Worm (Caenorhabditis elegans) whole organism, L4/young adult: Measurements from ENCODE around the gene srh-291.
A peak's percentile ranks its signal among the peaks of the same experiment; 100 is the strongest.

Experiments
- W03F9.2 ChIP-seq: fragments of 150-350 bp; optimal IDR thresholded peaks from 2 replicates; lab custom pipeline; 2014; ENCODE audit warnings: missing biosample characterization, missing genetic modification characterization
- dao-5 ChIP-seq: sonication (generic microtip); optimal IDR thresholded peaks from 2 replicates; lab custom pipeline; 2016; ENCODE audit warnings: missing genotype, missing genetic modification characterization, moderate library complexity, missing compliant biosample characterization
- him-1 ChIP-seq: sonication (generic microtip); optimal IDR thresholded peaks from 2 replicates; lab custom pipeline; 2016; ENCODE audit warnings: missing genotype, missing genetic modification reagents, missing genetic modification characterization, missing compliant biosample characterization

The srh-291 gene

DNA sequence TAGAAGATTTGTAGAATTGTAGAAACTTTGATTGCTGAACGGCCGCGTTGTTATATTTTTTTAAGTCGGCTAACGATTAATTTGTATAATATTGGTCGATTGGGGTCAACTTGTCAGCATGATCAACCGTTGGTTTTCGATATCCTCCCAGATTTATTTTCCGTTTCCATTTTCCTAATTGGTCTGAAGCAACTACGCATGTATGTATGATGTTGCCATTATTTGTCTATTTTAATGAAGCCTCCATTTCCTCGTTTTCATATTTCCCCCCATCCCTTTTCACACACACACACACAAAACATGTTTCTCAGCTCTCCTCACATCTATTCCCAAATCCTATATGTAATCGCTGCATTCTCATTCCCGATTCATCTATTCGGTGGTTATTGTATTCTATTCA, 4.9 kb upstream of the srh-291 start, which contains the start of gene srh-287:
TSS of gene srh-287 (plus strand) at position 301 of the 400 bp plus-strand sequence.
- TF ChIP-seq W03F9.2 (tag; lab: Kevin White, UChicago) (no peak), him-1 (tag; lab: Kevin White, UChicago) (no peak), dao-5 (tag; lab: Kevin White, UChicago) (no peak)

DNA sequence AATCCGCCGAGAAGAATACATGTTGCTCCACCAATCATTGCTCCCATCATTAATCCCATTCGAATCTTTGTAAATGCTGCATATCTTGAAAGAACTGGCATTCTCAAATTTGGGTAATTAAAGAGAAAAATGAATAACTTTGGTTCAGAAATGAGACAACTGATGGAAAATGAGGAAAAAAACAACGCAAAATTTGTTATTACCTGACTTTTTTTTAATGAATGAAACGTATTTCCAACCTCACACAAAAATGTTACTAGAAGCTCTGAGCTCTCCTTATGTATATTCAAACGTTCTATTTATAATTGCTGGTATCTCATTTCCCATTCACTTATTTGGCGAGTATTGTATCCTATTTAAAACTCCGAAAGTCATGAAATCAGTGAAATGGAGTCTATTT, 2.9 kb upstream of the srh-291 start, which contains the start of the genes Y94A7B.11 and srh-292:
TSS of gene Y94A7B.11 (minus strand) at position 101 of the 400 bp plus-strand sequence.
TSS of gene srh-292 (plus strand) at position 251 of the 400 bp plus-strand sequence.
- TF ChIP-seq dao-5 (tag; lab: Kevin White, UChicago) (no peak), him-1 (tag; lab: Kevin White, UChicago) (no peak), W03F9.2 (tag; lab: Kevin White, UChicago) (no peak)

DNA sequence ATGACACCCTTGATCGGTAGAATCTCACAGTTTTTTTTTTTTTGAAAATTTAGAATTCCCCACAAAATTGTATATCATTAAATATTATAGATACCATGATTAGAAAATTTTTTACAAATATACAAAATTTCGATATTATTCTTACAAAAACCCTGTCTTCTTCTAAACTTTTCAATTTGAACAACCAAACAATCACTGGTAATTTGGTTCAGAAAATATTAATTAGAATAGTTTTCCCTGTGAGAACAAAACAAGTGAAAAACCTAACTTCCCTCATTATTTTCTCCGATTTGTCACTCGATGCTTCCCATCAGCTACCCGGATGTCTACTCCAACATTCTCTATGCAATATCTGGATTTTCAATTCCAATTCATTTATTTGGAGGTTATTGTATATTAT, 4.6 kb downstream of the srh-291 start, which contains the start of gene srh-296:
TSS of gene srh-296 (plus strand) at position 301 of the 400 bp plus-strand sequence.
- TF ChIP-seq him-1 (tag; lab: Kevin White, UChicago) (no peak), W03F9.2 (tag; lab: Kevin White, UChicago) (no peak), dao-5 (tag; lab: Kevin White, UChicago) (no peak)

DNA sequence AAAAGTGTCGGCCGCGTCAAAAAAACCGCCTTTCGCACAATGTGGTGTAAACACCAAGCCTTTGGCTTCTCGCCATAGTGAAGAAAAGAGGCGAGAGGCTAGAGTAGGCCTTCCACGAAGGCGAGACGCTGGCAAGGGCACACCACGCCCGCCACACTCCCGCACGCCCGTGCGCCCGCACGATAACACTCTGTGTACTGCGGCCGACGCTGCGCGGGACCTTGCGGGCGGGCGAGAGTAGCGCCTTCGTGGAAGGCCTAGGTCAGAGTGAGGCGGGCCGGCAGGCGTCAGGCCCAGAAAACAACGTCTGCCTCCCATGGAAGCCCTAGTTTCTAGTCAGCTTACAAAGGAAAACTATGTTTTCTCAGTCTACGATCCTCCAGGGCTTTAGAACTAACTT, 6.7 kb downstream of the srh-291 start:
- no peak for TF ChIP-seq W03F9.2 (tag; lab: Kevin White, UChicago)

DNA sequence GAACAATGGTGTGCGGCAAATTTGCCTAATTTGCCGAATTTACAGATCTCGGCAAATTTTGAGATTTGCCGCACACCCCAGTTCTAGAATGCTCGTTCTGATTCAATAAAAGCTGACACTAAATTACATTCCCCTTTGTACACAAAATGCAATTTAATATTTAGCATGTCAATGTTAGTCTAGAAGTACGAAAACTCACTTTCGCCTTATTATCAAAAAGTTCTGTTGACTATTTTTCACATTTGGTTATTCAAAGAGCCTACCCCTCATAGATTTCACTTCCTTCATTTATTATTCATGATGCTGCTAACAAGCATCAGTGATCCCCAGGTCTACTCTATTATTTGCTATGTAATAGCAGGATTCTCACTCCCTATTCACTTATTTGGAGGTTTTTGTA, 13.1 kb downstream of the srh-291 start, which contains the start of gene srh-298:
TSS of gene srh-298 (plus strand) at position 301 of the 400 bp plus-strand sequence.
- TF ChIP-seq dao-5 (tag; lab: Kevin White, UChicago) (no peak), him-1 (tag; lab: Kevin White, UChicago) (no peak), W03F9.2 (tag; lab: Kevin White, UChicago) (no peak)

DNA sequence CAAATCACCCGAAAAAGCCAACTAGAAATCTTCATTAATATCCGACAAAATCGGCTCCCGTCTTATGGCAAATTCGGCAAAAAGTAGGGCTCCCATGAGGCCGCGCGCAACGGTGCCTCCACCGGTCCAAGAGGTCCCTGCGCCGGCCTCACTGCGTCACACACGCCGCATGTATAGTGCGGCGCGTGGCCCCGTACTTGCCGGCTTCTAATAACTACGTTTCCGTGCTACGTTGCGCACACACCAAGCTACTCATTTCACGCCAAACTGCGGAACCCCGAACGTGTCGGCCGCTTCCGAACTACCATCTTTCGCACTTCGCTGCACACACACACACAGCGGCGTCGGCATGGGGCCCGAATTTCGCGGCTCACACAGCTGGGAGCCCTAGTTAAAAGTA, 14.3 kb downstream of the srh-291 start:
- no peak for TF ChIP-seq him-1 (tag; lab: Kevin White, UChicago)

DNA sequence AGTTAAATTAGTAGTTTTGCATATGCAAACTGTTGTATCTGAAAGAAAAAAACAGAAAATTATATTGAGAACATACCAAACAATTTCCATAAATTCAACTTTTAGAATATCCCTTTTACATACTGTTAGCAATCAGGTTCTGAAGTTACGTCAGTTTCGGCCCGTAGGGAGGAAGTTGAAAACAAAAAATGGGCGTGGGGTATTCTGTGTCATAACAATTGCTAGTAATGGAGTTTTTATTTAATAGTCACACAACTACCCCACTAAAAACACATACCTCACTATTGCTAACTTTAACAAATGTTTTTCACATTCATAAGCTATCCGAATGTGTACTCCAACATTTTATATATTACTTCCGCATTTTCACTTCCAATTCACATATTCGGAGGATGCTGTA, 16.4 kb downstream of the srh-291 start, which contains the start of gene srh-300:
TSS of gene srh-300 (plus strand) at position 301 of the 400 bp plus-strand sequence.
- no peak for TF ChIP-seq W03F9.2 (tag; lab: Kevin White, UChicago)
- TF ChIP-seq dao-5 (tag; lab: Kevin White, UChicago), result no peak
- no peak for TF ChIP-seq him-1 (tag; lab: Kevin White, UChicago)

DNA sequence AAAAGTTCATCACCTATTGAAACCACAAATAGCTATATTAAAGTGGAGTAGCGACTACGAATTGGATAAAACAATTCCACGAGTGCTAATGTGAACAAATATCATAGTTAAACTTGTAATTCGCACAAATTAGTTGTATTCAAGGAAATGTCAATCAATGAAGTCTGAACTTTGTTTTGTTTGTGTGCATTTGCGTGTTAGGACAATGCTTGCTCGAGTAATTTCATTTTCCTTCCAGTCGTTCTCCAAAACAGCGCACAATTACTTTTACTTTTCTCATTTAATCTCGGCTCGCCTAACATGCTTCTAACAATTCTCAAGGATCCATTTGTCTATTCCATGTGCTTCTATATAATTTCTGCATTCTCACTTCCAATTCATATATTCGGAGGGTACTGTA, 19.2 kb downstream of the srh-291 start, which contains the start of gene srh-301:
TSS of gene srh-301 (plus strand) at position 301 of the 400 bp plus-strand sequence.
- TF ChIP-seq W03F9.2 (tag; lab: Kevin White, UChicago) (no peak), dao-5 (tag; lab: Kevin White, UChicago) (no peak), him-1 (tag; lab: Kevin White, UChicago) (no peak)

DNA sequence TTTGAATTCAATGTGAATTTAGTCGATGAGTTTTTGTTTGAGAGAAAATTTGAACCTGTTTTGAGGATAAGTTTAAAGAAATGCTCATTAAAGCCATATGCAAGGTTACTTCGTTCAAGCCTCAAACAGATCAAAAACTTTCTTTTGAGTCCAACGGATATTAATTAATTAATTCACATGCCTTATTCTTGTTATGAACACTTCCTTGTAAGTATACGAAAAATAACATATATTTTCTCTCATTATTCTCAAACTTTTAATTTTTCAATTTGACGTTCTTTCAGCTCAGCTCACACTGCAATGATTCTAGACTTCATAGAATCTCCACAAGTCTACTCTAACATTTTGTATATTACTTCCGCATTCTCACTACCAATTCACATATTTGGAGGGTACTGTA, 22.9 kb downstream of the srh-291 start, which contains the start of gene srh-304:
TSS of gene srh-304 (plus strand) at position 301 of the 400 bp plus-strand sequence.
- TF ChIP-seq him-1 (tag; lab: Kevin White, UChicago) (no peak), dao-5 (tag; lab: Kevin White, UChicago) (no peak), W03F9.2 (tag; lab: Kevin White, UChicago) (no peak)

DNA sequence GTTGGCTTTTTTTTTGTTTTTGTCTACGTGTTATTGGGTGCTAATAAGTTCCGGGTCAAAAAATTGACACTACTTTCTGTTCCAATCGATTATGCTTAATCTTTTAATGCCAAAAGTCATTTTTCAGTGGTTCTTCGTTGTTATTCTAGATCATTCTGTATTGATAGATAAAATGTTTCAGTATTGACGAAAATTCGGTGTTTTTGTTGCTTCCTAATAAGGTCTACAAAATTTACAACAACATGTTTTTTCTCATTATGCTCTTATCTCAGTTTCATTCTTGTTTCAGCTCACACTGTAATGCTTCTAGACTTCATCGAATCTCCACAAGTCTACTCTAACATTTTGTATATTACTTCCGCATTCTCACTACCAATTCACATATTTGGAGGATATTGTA, 25.9 kb downstream of the srh-291 start, which contains the start of gene srh-303:
TSS of gene srh-303 (plus strand) at position 301 of the 400 bp plus-strand sequence.
- TF ChIP-seq him-1 (tag; lab: Kevin White, UChicago) (no peak), dao-5 (tag; lab: Kevin White, UChicago) (no peak), W03F9.2 (tag; lab: Kevin White, UChicago) (no peak)

DNA sequence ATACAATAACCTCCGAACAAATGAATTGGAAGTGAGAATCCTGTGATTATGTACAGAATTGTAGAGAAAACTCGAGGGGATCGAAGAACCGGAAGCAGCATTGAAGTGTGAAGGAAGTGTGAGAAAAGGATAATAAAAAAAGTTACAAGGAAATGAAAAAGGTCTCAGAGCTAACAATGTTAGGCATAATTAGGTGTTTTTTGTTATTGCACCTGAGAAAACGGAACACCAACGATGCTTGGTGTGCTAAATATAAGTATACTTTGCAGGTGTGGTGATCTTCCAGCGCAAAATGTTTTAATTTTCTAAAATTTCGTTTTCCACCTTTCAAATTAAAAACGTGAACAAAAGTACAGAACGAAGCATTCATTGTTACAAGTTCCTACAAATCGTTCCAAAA, 38.7 kb downstream of the srh-291 start, which contains the start of gene srh-286:
TSS of gene srh-286 (minus strand) at position 101 of the 400 bp plus-strand sequence.
- no peak for TF ChIP-seq W03F9.2 (tag; lab: Kevin White, UChicago)
- TF ChIP-seq dao-5 (tag; lab: Kevin White, UChicago), result no peak
- no peak for TF ChIP-seq him-1 (tag; lab: Kevin White, UChicago)

DNA sequence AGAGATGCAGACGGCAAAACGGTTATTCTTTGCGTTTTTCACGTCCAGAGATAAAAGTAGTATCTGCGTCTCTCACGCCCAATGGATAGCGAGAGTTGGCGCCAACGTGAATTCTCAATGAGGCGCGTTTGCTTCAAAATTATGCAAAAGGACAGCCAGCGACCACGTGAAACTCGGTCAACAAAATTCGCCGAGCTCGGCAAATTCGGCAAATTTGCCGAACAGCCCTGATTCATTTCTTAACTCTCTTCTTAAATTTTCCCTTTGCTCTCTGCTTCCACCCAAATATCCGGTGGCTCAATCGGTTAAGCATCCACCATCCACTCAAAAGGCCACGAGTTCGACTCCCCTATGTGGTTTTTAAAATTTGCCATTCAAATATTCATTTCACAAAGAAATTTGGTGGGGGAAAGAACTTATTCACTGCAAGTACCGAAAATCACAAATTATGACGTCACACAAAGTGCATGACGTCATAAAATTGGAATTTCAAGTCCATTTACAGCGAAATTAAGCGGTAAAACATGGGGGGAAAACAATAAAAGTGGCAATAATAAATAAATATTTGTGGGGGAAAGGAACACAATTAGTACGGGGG, 40.0 kb downstream of the srh-291 start:
- TF ChIP-seq him-1 (tag; lab: Kevin White, UChicago) (no peak), dao-5 (tag; lab: Kevin White, UChicago) (no peak), W03F9.2 (tag; lab: Kevin White, UChicago) (no peak)

DNA sequence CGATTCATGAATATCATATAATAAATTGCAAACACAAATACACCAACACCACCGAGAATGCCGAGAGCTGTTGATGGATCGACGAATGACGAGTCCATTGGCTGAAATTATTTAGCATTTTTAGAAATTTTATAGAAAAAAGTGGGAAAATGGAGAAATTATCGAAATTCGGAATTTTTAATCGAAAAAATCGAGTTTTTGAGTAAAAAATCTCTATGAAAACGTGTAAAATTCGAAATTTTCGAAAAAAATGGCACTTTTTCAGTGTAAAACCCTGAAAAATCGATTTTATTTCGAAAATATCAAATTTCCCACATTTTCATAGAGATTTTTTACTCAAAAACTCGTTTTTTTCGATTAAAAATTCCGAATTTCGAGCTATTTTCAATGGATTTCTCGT, 50.5 kb downstream of the srh-291 start, which contains the start of gene tcc-1:
TSS of gene tcc-1 (minus strand) at position 101 of the 400 bp plus-strand sequence.
- no peak for TF ChIP-seq W03F9.2 (tag; lab: Kevin White, UChicago)

DNA sequence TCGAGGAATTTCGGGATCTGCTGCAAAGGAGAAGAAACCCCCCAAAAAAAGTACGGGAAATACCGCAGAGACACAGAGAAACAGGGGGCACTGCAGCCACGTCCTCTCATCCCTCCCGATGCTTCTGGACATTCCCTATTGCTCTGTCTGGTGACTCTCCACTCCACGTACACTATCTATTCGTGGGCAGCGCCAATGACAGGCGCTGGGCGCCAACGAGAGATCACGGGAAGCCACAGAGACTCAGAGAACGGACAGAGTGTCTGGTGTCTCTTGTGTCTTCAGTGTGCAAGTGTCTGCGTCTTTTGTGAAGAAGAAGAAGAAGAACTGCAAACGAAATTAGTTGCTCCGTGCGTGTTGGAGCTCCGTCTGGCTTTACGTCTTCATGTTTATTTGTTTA, 52.5 kb downstream of the srh-291 start:
- TF ChIP-seq dao-5 (tag; lab: Kevin White, UChicago) (no peak), him-1 (tag; lab: Kevin White, UChicago) (peak; percentile 71)
